Worm (Caenorhabditis elegans): ENCODE measurements around the gene srh-178.

Gene srh-178

ce11 chrV:18476090-18476489, 4.0 kb downstream of the srh-178 start, which contains the start of gene srh-179:
Gene srh-179, plus strand, starts transcription at chrV:18476390.
- TF ChIP-seq mxl-1 (tag; optimal IDR thresholded peaks at IDR 0.05), result no peak

- TF ChIP-seq attf-5 (GFP tag; optimal IDR thresholded peaks at IDR 0.05) (no peak), ztf-22 (GFP tag; optimal IDR thresholded peaks at IDR 0.05) (no peak), nfya-2 (GFP tag; IDR thresholded peaks at IDR 0.05) (no peak), K12H6.12 (tag; optimal IDR thresholded peaks at IDR 0.05) (no peak)
These were observed 5.9 kb downstream of the srh-178 start, which contains the start of gene srh-181 for ce11 chrV:18474223-18474622. Gene srh-181, plus strand, starts transcription at chrV:18474523.

ce11 chrV:18473415-18473814, 6.7 kb downstream of the srh-178 start, which contains the start of gene srh-182:
Gene srh-182, minus strand, starts transcription at chrV:18473515.
- TF ChIP-seq gei-17 (GFP tag; optimal IDR thresholded peaks at IDR 0.05), result no peak
- no peak for TF ChIP-seq hrde-1 (tag; optimal IDR thresholded peaks at IDR 0.05; ENCODE audit: borderline replicate concordance)
- no peak for TF ChIP-seq unc-130 (GFP tag; optimal IDR thresholded peaks at IDR 0.05)
- TF ChIP-seq ztf-6 (GFP tag; IDR thresholded peaks at IDR 0.05), result no peak

ce11 chrV:18468097-18468496, 12.0 kb downstream of the srh-178 start, which contains the start of gene ZK228.13:
Gene ZK228.13, minus strand, starts transcription at chrV:18468197.
- TF ChIP-seq nhr-179 (tag; optimal IDR thresholded peaks at IDR 0.05), result no peak
- no peak for TF ChIP-seq dpff-1 (tag; optimal IDR thresholded peaks at IDR 0.05)
- TF ChIP-seq ZK185.1 (tag; optimal IDR thresholded peaks at IDR 0.05; ENCODE audit: poor library complexity, severe bottlenecking), result no peak
- TF ChIP-seq somi-1 (GFP tag; optimal IDR thresholded peaks at IDR 0.05), result no peak
- TF ChIP-seq tlf-1 (GFP tag; optimal IDR thresholded peaks at IDR 0.05), result no peak
- TF ChIP-seq rpc-1 (optimal IDR thresholded peaks at IDR 0.05), result no peak
- no peak for TF ChIP-seq rpc-1 (tag; optimal IDR thresholded peaks at IDR 0.05)
- no peak for TF ChIP-seq ztf-3 (GFP tag; optimal IDR thresholded peaks at IDR 0.05)

- TF ChIP-seq nhr-80 (tag; optimal IDR thresholded peaks at IDR 0.05) (peak; percentile 38), tbp1 (GFP tag; optimal IDR thresholded peaks at IDR 0.05) (no peak)
These were observed 17.7 kb downstream of the srh-178 start, which contains the start of gene ZK228.4 for ce11 chrV:18462365-18462837. Gene ZK228.4, plus strand, starts transcription at chrV:18462787.

ce11 chrV:18461200-18461728, 18.9 kb downstream of the srh-178 start, which contains the start of gene ZK228.3:
Gene ZK228.3, minus strand, starts transcription at chrV:18461250.
- no peak for TF ChIP-seq nhr-120 (GFP tag; IDR thresholded peaks at IDR 0.05)
- TF ChIP-seq nhr-80 (tag; optimal IDR thresholded peaks at IDR 0.05), result peak; percentile 79
- TF ChIP-seq dox-1 (GFP tag; IDR thresholded peaks at IDR 0.05), result peak; percentile 9; the same call in 1 of the 2 replicates

ce11 chrV:18456574-18456973, 23.6 kb downstream of the srh-178 start, which contains the start of gene ZK228.10:
Gene ZK228.10, plus strand, starts transcription at chrV:18456874.
- TF ChIP-seq lsl-1 (GFP tag; optimal IDR thresholded peaks at IDR 0.05) (no peak), ztf-18 (tag; optimal IDR thresholded peaks at IDR 0.05) (no peak), nfya-2 (GFP tag; IDR thresholded peaks at IDR 0.05) (no peak), aptf-3 (GFP tag; IDR thresholded peaks at IDR 0.05) (no peak), athp-1 (tag; optimal IDR thresholded peaks at IDR 0.05) (no peak), lin-54 (GFP tag; optimal IDR thresholded peaks at IDR 0.05) (no peak), akir-1 (GFP tag; optimal IDR thresholded peaks at IDR 0.05) (no peak), attf-6 (GFP tag; IDR thresholded peaks at IDR 0.05) (no peak), F55B11.4 (tag; optimal IDR thresholded peaks at IDR 0.05; ENCODE audit: borderline replicate concordance, insufficient read depth) (no peak), nfyb-1 (GFP tag; IDR thresholded peaks at IDR 0.05) (no peak), him-1 (tag; optimal IDR thresholded peaks at IDR 0.05) (no peak), zfh-2 (GFP tag; conservative IDR thresholded peaks at IDR 0.05) (no peak), ekl-4 (GFP tag; IDR thresholded peaks at IDR 0.05) (no peak), F10E7.11 (tag; optimal IDR thresholded peaks at IDR 0.05) (no peak)

Measured in whole organism, young adult.